Worm (Caenorhabditis elegans): Measurements from ENCODE around the gene srj-53.

DNA sequence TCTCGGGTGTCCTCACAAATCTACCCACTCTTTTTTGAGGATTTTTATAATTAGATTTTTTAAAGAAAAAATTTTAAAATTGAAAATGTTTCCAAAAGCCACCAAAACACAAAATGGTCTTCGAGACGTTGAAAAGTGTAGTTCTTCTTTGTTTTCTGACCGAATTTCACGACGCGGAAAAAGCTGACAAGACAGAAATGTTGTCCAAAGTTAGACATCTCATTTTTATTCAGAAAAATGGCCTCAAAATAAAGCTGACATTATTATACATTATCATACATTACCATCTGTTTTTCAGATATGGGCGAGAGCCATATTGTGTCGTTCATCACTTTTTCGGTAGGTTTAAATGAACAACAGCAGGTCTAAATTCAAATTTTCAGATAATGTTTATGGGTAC, 14.9 kb downstream of the srj-53 start, which contains the start of gene srx-22:
- TF ChIP-seq ceh-43 (GFP tag; optimal IDR thresholded peaks at IDR 0.05), result no peak
- TF ChIP-seq unc-62 (GFP tag; optimal IDR thresholded peaks at IDR 0.05), result no peak
- TF ChIP-seq nhr-237 (tag; optimal IDR thresholded peaks at IDR 0.05), result no peak
- TF ChIP-seq ceh-39 (tag; optimal IDR thresholded peaks at IDR 0.05), result no peak
- no peak for TF ChIP-seq elt-3 (tag; optimal IDR thresholded peaks at IDR 0.05)
- no peak for TF ChIP-seq pha-4 (tag; optimal IDR thresholded peaks at IDR 0.05)
- no peak for TF ChIP-seq drap-1 (GFP tag; optimal IDR thresholded peaks at IDR 0.05)
- no peak for TF ChIP-seq mls-2 (tag; optimal IDR thresholded peaks at IDR 0.05)
- no peak for TF ChIP-seq ham-2 (GFP tag; optimal IDR thresholded peaks at IDR 0.05)

Measured in whole organism, mixed stage, embryonic.